Worm (Caenorhabditis elegans): ENCODE measurements around the gene hsp-25.

DNA sequence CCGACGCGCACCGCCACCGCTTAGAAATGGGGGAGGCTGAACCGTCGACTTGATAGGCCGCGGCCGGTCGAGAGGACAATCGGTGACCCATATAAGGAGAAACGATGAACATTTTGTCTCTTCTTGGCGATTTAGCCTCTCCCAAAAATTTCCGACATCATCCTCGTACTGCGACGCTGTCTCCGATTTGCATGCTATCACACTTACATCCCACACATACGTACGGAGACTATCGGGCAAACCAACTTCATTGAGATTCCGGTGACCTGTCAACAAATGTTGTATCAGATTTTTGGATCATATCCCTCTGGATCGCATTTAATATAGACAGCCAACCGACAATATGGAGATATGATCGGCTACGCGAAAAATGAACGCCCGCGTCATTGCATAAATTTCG is 27.2 kb upstream of the hsp-25 start:
- no peak for TF ChIP-seq unc-62 (GFP tag; optimal IDR thresholded peaks at IDR 0.05)
- TF ChIP-seq zag-1 (tag; optimal IDR thresholded peaks at IDR 0.05) = no peak
- no peak for TF ChIP-seq fos-1 (tag; optimal IDR thresholded peaks at IDR 0.05)
- no peak for TF ChIP-seq blmp-1 (tag; optimal IDR thresholded peaks at IDR 0.05; ENCODE audit: insufficient read depth)
- no peak for TF ChIP-seq ztf-11 (tag; optimal IDR thresholded peaks at IDR 0.05)
- TF ChIP-seq nhr-12 (tag; optimal IDR thresholded peaks at IDR 0.05) = no peak
- no peak for TF ChIP-seq ztf-4 (tag; optimal IDR thresholded peaks at IDR 0.05)
